Fruit fly (Drosophila melanogaster) whole organism: ENCODE results near the gene ND-13A.

Experiments
- CG8478 ChIP-seq: fragments of >200 bp; optimal IDR thresholded peaks from 2 replicates; lab custom pipeline; 2018; ENCODE audit warnings: inconsistent platforms
- EcR ChIP-seq, 2 experiments: fragments of >200 bp; optimal IDR thresholded peaks; 2 replicates each; lab custom pipeline; 2017; ENCODE audit warnings: missing biosample characterization in 2 of 2, missing genetic modification characterization in 2 of 2, missing genetic modification reagents in 2 of 2
- usp ChIP-seq: fragments of >200 bp; optimal IDR thresholded peaks from 2 replicates; lab custom pipeline; 2017; ENCODE audit warnings: missing biosample characterization, missing genetic modification characterization, mixed read lengths

- TF ChIP-seq CG8478 (lab: Kevin White, UChicago) (no peak), usp (GFP tag; lab: Kevin White, UChicago) (no peak), EcR (GFP tag; optimal IDR thresholded peaks at IDR 0.05; lab: Kevin White, UChicago) (no peak)
Observed at dm6 chr2L:5116489-5116888, 16.4 kb upstream of the ND-13A start.
